Fruit fly (Drosophila melanogaster) whole organism, adult: ENCODE measurements around the gene TwdlS.

Experiments
- bab1 ChIP-seq: fragments of 200-800 bp; sonication (Bioruptor generic); optimal IDR thresholded peaks from 3 replicates; lab custom pipeline; 2019; ENCODE audit warnings: missing biosample characterization, mild to moderate bottlenecking, missing genetic modification characterization, moderate library complexity
- cic ChIP-seq: fragments of 200-800 bp; sonication (Bioruptor generic); optimal IDR thresholded peaks from 2 replicates; lab custom pipeline; 2017; ENCODE audit warnings: missing biosample characterization, mild to moderate bottlenecking, missing genetic modification characterization, moderate library complexity
- kay ChIP-seq: fragments of 200-800 bp; sonication (Bioruptor generic); peaks from one replicate; lab custom pipeline; 2016; ENCODE audit warnings: missing biosample characterization, missing genetic modification characterization, borderline replicate concordance
- pad ChIP-seq: fragments of 200-800 bp; sonication (Bioruptor generic); optimal IDR thresholded peaks from 3 replicates; lab custom pipeline; 2017; ENCODE audit warnings: missing biosample characterization, missing genetic modification characterization, mild to moderate bottlenecking, moderate library complexity, missing genetic modification reagents

dm6 chr3R:26625552-26625951, 10.9 kb upstream of the TwdlS start, which contains the start of gene TwdlL:
- no peak for TF ChIP-seq kay (GFP tag; lab: Kevin White, UChicago)
- TF ChIP-seq cic (GFP tag; lab: Kevin White, UChicago) = no peak
- no peak for TF ChIP-seq pad
- no peak for TF ChIP-seq bab1 (GFP tag; lab: Kevin White, UChicago)
